Fruit fly (Drosophila melanogaster) whole organism, embryonic: ENCODE data around the gene CG31798.

ENCODE experiments used
- CG11504 ChIP-seq: fragments of 200-800 bp; sonication (Bioruptor generic); optimal IDR thresholded peaks from 3 replicates; lab custom pipeline; 2019; ENCODE audit warnings: missing biosample characterization, mild to moderate bottlenecking, missing genetic modification characterization, moderate library complexity
- CG11695 ChIP-seq: fragments of 200-800 bp; sonication (Bioruptor generic); IDR thresholded peaks from 3 replicates; pipeline ENCODE4 v1.3.6; 2022; ENCODE audit warnings: missing biosample characterization, missing genetic modification characterization
- CG12391 ChIP-seq: fragments of 200-800 bp; sonication (Bioruptor generic); optimal IDR thresholded peaks from 3 replicates; lab custom pipeline; 2018; ENCODE audit warnings: missing biosample characterization, mild to moderate bottlenecking, missing genetic modification characterization, moderate library complexity
- CG12659 ChIP-seq: fragments of 200-800 bp; sonication (Bioruptor generic); optimal IDR thresholded peaks from 3 replicates; lab custom pipeline; 2017; ENCODE audit warnings: mild to moderate bottlenecking, missing biosample characterization, missing genetic modification reagents, missing genetic modification characterization
- CG12942 ChIP-seq: fragments of 200-800 bp; sonication (Bioruptor generic); optimal IDR thresholded peaks from 3 replicates; lab custom pipeline; 2016; ENCODE audit warnings: missing biosample characterization, missing genetic modification characterization
- CG14710 ChIP-seq: fragments of 200-800 bp; sonication (Bioruptor generic); optimal IDR thresholded peaks from 3 replicates; lab custom pipeline; 2019; ENCODE audit warnings: missing biosample characterization, mild to moderate bottlenecking, missing genetic modification characterization, moderate library complexity
- CG17829 ChIP-seq: fragments of 200-800 bp; optimal IDR thresholded peaks from 2 replicates; lab custom pipeline; 2019; ENCODE audit warnings: missing biosample characterization, mild to moderate bottlenecking, missing genetic modification characterization, moderate library complexity
- CG1832 ChIP-seq: fragments of 200-800 bp; sonication (Bioruptor generic); optimal IDR thresholded peaks from 2 replicates; lab custom pipeline; 2017; ENCODE audit warnings: missing biosample characterization, mild to moderate bottlenecking, missing genetic modification characterization, inconsistent platforms
- CG2120 ChIP-seq: fragments of 200-800 bp; sonication (Bioruptor generic); optimal IDR thresholded peaks from 3 replicates; lab custom pipeline; 2016; ENCODE audit warnings: missing biosample characterization, missing genetic modification characterization
- CG2678 ChIP-seq: fragments of 200-800 bp; sonication (Bioruptor generic); optimal IDR thresholded peaks from 3 replicates; lab custom pipeline; 2019; ENCODE audit warnings: missing biosample characterization, mild to moderate bottlenecking, missing genetic modification characterization, moderate library complexity
- CG2875 ChIP-seq: fragments of 200-800 bp; sonication (Bioruptor generic); optimal IDR thresholded peaks from 2 replicates; lab custom pipeline; 2017; ENCODE audit warnings: missing biosample characterization, mild to moderate bottlenecking, missing genetic modification characterization, missing genetic modification reagents
- CG3281 ChIP-seq: fragments of 200-800 bp; sonication (Bioruptor generic); optimal IDR thresholded peaks from 3 replicates; lab custom pipeline; 2017; ENCODE audit warnings: missing biosample characterization, mild to moderate bottlenecking, missing genetic modification characterization
- CG34224 ChIP-seq: fragments of 200-800 bp; sonication (Bioruptor generic); IDR thresholded peaks from 3 replicates; pipeline ENCODE4 v1.3.6; 2022; ENCODE audit warnings: missing biosample characterization, missing genetic modification characterization; ENCODE audit not compliant: partially characterized antibody
- CG34422 ChIP-seq: fragments of 200-800 bp; sonication (Bioruptor generic); IDR thresholded peaks from 3 replicates; pipeline ENCODE4 v1.3.6; 2022; ENCODE audit warnings: missing biosample characterization, missing genetic modification characterization
- CG43689 ChIP-seq: fragments of 200-800 bp; sonication (Bioruptor generic); IDR thresholded peaks from 2 replicates; pipeline ENCODE4 v1.3.6; 2022; ENCODE audit warnings: missing biosample characterization, missing genetic modification characterization
- CG4424 ChIP-seq: fragments of 200-800 bp; sonication (Bioruptor generic); optimal IDR thresholded peaks from 3 replicates; lab custom pipeline; 2016; ENCODE audit warnings: missing biosample characterization, missing genetic modification characterization
- CG6175 ChIP-seq: fragments of 200-800 bp; sonication (Bioruptor generic); IDR thresholded peaks from 3 replicates; pipeline ENCODE4 v1.3.6; 2022; ENCODE audit warnings: missing biosample characterization, missing genetic modification characterization
- CG7839 ChIP-seq: fragments of 200-800 bp; sonication (Bioruptor generic); optimal IDR thresholded peaks from 3 replicates; lab custom pipeline; 2018; ENCODE audit warnings: missing biosample characterization, mild to moderate bottlenecking, missing genetic modification characterization, moderate library complexity
- CG8290 ChIP-seq, 3 experiments: fragments of 200-800 bp; sonication (Bioruptor generic); optimal IDR thresholded peaks; 2 replicates each; lab custom pipeline; 2016 to 2019; ENCODE audit warnings: missing biosample characterization in 3 of 3, missing genetic modification characterization in 3 of 3, mild to moderate bottlenecking in 2 of 3, moderate library complexity in 1 of 3
- Dek ChIP-seq: fragments of 200-800 bp; sonication (Bioruptor generic); optimal IDR thresholded peaks from 3 replicates; lab custom pipeline; 2019; ENCODE audit warnings: missing biosample characterization, mild to moderate bottlenecking, missing genetic modification characterization, moderate library complexity
- Dip2 ChIP-seq: fragments of 200-800 bp; sonication (Bioruptor generic); IDR thresholded peaks from 2 replicates; pipeline ENCODE4 v1.3.6; 2022; ENCODE audit warnings: missing biosample characterization, missing genetic modification characterization
- E2f1 ChIP-seq: fragments of 200-800 bp; sonication (Bioruptor generic); IDR thresholded peaks from 2 replicates; pipeline ENCODE4 v1.3.6; 2022; ENCODE audit warnings: missing biosample characterization, missing genetic modification characterization
- Hmr ChIP-seq: fragments of 200-800 bp; sonication (Bioruptor generic); optimal IDR thresholded peaks from 3 replicates; lab custom pipeline; 2017; ENCODE audit warnings: mild to moderate bottlenecking, missing biosample characterization, missing genetic modification reagents, missing genetic modification characterization
- Hr3 ChIP-seq: fragments of 200-800 bp; sonication (Bioruptor generic); optimal IDR thresholded peaks from 3 replicates; lab custom pipeline; 2016; ENCODE audit warnings: missing biosample characterization, missing genetic modification characterization
- Kr ChIP-seq: fragments of 200-800 bp; sonication (Bioruptor generic); optimal IDR thresholded peaks from 2 replicates; lab custom pipeline; 2017; ENCODE audit warnings: missing biosample characterization, mild to moderate bottlenecking, missing genetic modification characterization
- MTF-1 ChIP-seq: fragments of 200-800 bp; sonication (Bioruptor generic); optimal IDR thresholded peaks from 2 replicates; lab custom pipeline; 2018; ENCODE audit warnings: missing biosample characterization, mild to moderate bottlenecking, missing genetic modification characterization, borderline replicate concordance
- Nf-YA ChIP-seq: fragments of 200-800 bp; sonication (Bioruptor generic); IDR thresholded peaks from 2 replicates; pipeline ENCODE4 v1.3.6; 2022; ENCODE audit warnings: missing biosample characterization, missing genetic modification characterization
- Oaz ChIP-seq: fragments of 200-800 bp; sonication (Bioruptor generic); IDR thresholded peaks from 2 replicates; pipeline ENCODE4 v1.3.6; 2022; ENCODE audit warnings: missing biosample characterization, missing genetic modification characterization
- Rx ChIP-seq: fragments of 200-800 bp; sonication (Bioruptor generic); IDR thresholded peaks from 2 replicates; pipeline ENCODE4 v1.3.6; 2022; ENCODE audit warnings: missing biosample characterization, missing genetic modification characterization
- Vsx1 ChIP-seq: fragments of 200-800 bp; sonication (Bioruptor generic); optimal IDR thresholded peaks from 2 replicates; lab custom pipeline; 2017; ENCODE audit warnings: missing biosample characterization, mild to moderate bottlenecking, missing genetic modification characterization, missing genetic modification reagents
- Xbp1 ChIP-seq: fragments of 200-800 bp; sonication (Bioruptor generic); optimal IDR thresholded peaks from 3 replicates; lab custom pipeline; 2016; ENCODE audit warnings: missing biosample characterization, mild to moderate bottlenecking, missing genetic modification characterization
- ci ChIP-seq: fragments of 200-800 bp; sonication (Bioruptor generic); IDR thresholded peaks from 3 replicates; pipeline ENCODE4 v1.3.6; 2022; ENCODE audit warnings: missing biosample characterization, missing genetic modification characterization
- danr ChIP-seq: fragments of 200-800 bp; sonication (Bioruptor generic); IDR thresholded peaks from 2 replicates; pipeline ENCODE4 v1.3.6; 2022; ENCODE audit warnings: missing biosample characterization, missing genetic modification characterization
- eve ChIP-seq, 2 experiments: fragments of >200 bp; optimal IDR thresholded peaks; 2 replicates each; lab custom pipeline; 2017; ENCODE audit warnings: missing biosample characterization in 2 of 2, missing genetic modification characterization in 2 of 2
- hbn ChIP-seq: fragments of 200-800 bp; sonication (Bioruptor generic); IDR thresholded peaks from 2 replicates; pipeline ENCODE4 v1.3.6; 2022; ENCODE audit warnings: missing biosample characterization, missing genetic modification characterization; ENCODE audit not compliant: partially characterized antibody
- oc ChIP-seq: fragments of 200-800 bp; sonication (Bioruptor generic); optimal IDR thresholded peaks from 2 replicates; lab custom pipeline; 2018; ENCODE audit warnings: missing biosample characterization, mild to moderate bottlenecking, missing genetic modification characterization, moderate library complexity
- psq ChIP-seq: fragments of 200-800 bp; sonication (Bioruptor generic); optimal IDR thresholded peaks from 2 replicates; lab custom pipeline; 2017; ENCODE audit warnings: missing biosample characterization, missing genetic modification characterization
- row ChIP-seq: fragments of 200-800 bp; sonication (Bioruptor generic); IDR thresholded peaks from 3 replicates; pipeline ENCODE4 v1.3.6; 2022; ENCODE audit warnings: missing biosample characterization, missing genetic modification characterization
- scrt ChIP-seq: fragments of 200-800 bp; sonication (Bioruptor generic); optimal IDR thresholded peaks from 2 replicates; lab custom pipeline; 2018; ENCODE audit warnings: missing biosample characterization, mild to moderate bottlenecking, missing genetic modification characterization, moderate library complexity
- sd ChIP-seq: fragments of 200-800 bp; sonication (Bioruptor generic); optimal IDR thresholded peaks from 3 replicates; lab custom pipeline; 2018; ENCODE audit warnings: missing biosample characterization, mild to moderate bottlenecking, missing genetic modification characterization, moderate library complexity
- sens ChIP-seq: fragments of 200-800 bp; sonication (Bioruptor generic); peaks from one replicate; lab custom pipeline; 2016; ENCODE audit warnings: missing biosample characterization, missing genetic modification characterization
- slbo ChIP-seq: fragments of 200-800 bp; sonication (Bioruptor generic); IDR thresholded peaks from 2 replicates; pipeline ENCODE4 v1.3.6; 2022; ENCODE audit warnings: missing biosample characterization, missing genetic modification characterization
- stc ChIP-seq: fragments of 200-800 bp; sonication (Bioruptor generic); IDR thresholded peaks from 2 replicates; pipeline ENCODE4 v1.3.6; 2022; ENCODE audit warnings: missing biosample characterization, missing genetic modification characterization
- stwl ChIP-seq: fragments of 200-800 bp; sonication (Bioruptor generic); optimal IDR thresholded peaks from 3 replicates; lab custom pipeline; 2018; ENCODE audit warnings: missing biosample characterization, mild to moderate bottlenecking, missing genetic modification characterization, moderate library complexity
- trem ChIP-seq: fragments of 200-800 bp; optimal IDR thresholded peaks from 3 replicates; lab custom pipeline; 2019; ENCODE audit warnings: missing biosample characterization, mild to moderate bottlenecking, missing genetic modification characterization, moderate library complexity
- unc-4 ChIP-seq: fragments of 200-800 bp; sonication (Bioruptor generic); IDR thresholded peaks from 2 replicates; pipeline ENCODE4 v1.3.6; 2022; ENCODE audit warnings: missing biosample characterization, missing genetic modification characterization; ENCODE audit not compliant: partially characterized antibody
- vnd ChIP-seq: fragments of 200-800 bp; sonication (Bioruptor generic); IDR thresholded peaks from 3 replicates; pipeline ENCODE4 v1.3.6; 2022; ENCODE audit warnings: missing biosample characterization, missing genetic modification characterization; ENCODE audit not compliant: partially characterized antibody
- vvl ChIP-seq: fragments of 200-800 bp; sonication (Bioruptor generic); IDR thresholded peaks from 2 replicates; pipeline ENCODE4 v1.3.6; 2022; ENCODE audit warnings: missing biosample characterization, missing genetic modification characterization

CG31798 gene

DNA sequence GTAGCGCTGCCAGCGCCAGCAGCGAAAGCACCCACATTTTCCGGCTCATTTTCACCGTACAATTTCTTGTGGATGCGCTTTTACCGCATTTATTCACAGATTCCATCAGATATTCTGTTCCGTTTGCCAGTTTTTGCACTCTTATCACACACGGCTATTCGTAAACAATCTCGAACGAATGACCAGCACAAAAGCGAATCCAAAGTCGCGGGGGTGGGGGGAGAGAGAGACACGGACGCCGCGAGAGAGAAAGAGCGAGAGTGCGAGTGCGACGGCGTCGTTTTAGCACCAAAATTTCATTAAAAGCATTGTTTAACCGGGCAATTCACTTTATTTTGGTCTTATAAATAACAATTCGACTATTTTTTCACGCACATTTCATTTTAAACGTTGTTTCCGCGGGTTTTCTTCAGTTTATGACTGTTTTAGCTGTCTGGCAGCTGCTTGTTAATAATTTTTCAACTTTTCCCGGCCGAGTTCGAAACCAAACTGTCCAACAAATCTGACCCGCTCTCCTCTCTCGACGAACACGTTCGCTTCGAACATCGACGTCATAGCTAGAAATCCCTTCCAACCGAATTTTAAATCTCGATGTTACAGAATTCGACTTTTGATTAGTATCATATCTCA lies 31.1 kb upstream of the CG31798 start, which contains the start of gene dnt (continued):
- TF ChIP-seq CG1832 (peak; percentile 51), stc (GFP tag; lab: Robert Waterston, UW) (peak; percentile 48), sd (tag; lab: Kevin White, UChicago) (no peak), hbn (peak; percentile 47; the same call in 1 of the 2 replicates), Oaz (GFP tag; lab: Robert Waterston, UW) (no peak)

DNA sequence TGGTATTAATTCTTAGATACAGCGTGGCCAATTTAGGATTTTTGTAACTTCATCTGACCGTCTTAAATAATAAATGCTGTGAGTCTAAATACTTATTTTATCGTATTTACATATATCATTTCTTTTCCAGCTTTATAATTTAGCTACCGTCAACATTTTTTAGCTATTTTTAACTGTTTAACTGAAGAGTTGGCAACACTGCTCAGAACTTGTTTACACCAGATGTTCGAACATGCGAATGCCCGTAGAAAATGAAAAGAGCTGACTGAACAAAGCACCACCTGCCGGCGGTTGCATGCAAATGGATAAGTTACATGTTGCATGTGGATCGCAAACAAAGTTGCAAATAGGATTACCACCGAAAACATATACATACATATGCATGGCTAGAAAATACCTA lies 30.4 kb upstream of the CG31798 start:
- TF ChIP-seq CG2875 (GFP tag; lab: Kevin White, UChicago) (peak; percentile 12), CG43689 (GFP tag; lab: Robert Waterston, UW) (no peak), Vsx1 (GFP tag; lab: Kevin White, UChicago) (peak; percentile 16), Nf-YA (GFP tag; lab: Robert Waterston, UW) (no peak), CG2120 (GFP tag; lab: Kevin White, UChicago) (peak; percentile 23), row (GFP tag; lab: Robert Waterston, UW) (peak; percentile 77), unc-4 (GFP tag; lab: Robert Waterston, UW) (no peak), vnd (GFP tag; lab: Robert Waterston, UW) (no peak), sens (GFP tag; lab: Kevin White, UChicago) (peak; percentile 72), vvl (GFP tag; lab: Robert Waterston, UW) (peak; percentile 52), psq (GFP tag; lab: Kevin White, UChicago) (peak; percentile 16), CG34224 (GFP tag; lab: Robert Waterston, UW) (no peak), Dek (tag; lab: Kevin White, UChicago) (no peak), E2f1 (GFP tag; lab: Robert Waterston, UW) (no peak), Hr3 (GFP tag; lab: Kevin White, UChicago) (peak; percentile 16), CG2678 (tag; lab: Kevin White, UChicago) (peak; percentile 11), trem (tag; lab: Kevin White, UChicago) (peak; percentile 6), oc (tag; lab: Kevin White, UChicago) (peak; percentile 74), danr (GFP tag; lab: Robert Waterston, UW) (no peak), slbo (GFP tag; lab: Robert Waterston, UW) (peak; percentile 15; the same call in 1 of the 2 replicates), Hmr (peak; percentile 6), CG34422 (GFP tag; lab: Robert Waterston, UW) (no peak; the same call in 2 of the 3 replicates), CG11504 (tag; lab: Kevin White, UChicago) (peak; percentile 87), Rx (no peak), CG12391 (tag; lab: Kevin White, UChicago) (peak; percentile 12), CG7839 (tag; lab: Kevin White, UChicago) (peak; percentile 35), scrt (peak; percentile 49), Kr (GFP tag; lab: Kevin White, UChicago) (no peak), Dip2 (GFP tag; lab: Robert Waterston, UW) (no peak), Xbp1 (peak; percentile 29), CG14710 (tag; lab: Kevin White, UChicago) (peak; percentile 5), stwl (tag; lab: Kevin White, UChicago) (peak; percentile 42), CG4424 (GFP tag; lab: Kevin White, UChicago) (no peak), ci (0 out of 3 replicates have a peak, but pooled peaks have one; percentile 51), eve (GFP tag; optimal IDR thresholded peaks at IDR 0.05; lab: Kevin White, UChicago) (peak in 1 of 2 experiments; percentile 65), CG17829 (peak; percentile 30), CG3281 (GFP tag; lab: Kevin White, UChicago) (peak; percentile 30), CG12942 (GFP tag; lab: Kevin White, UChicago) (no peak), MTF-1 (GFP tag; lab: Kevin White, UChicago) (peak; percentile 24), CG6175 (GFP tag; lab: Robert Waterston, UW) (peak; percentile 87; the same call in 2 of the 3 replicates), CG11695 (GFP tag; lab: Robert Waterston, UW) (no peak), CG12659 (GFP tag; lab: Kevin White, UChicago) (peak; percentile 19), CG8290 (GFP tag; optimal IDR thresholded peaks at IDR 0.05; lab: Kevin White, UChicago) (no peak), CG8290 (tag; optimal IDR thresholded peaks at IDR 0.05; lab: Kevin White, UChicago) (peak in 1 of 2 experiments; percentile 53)
